Fruit fly (Drosophila melanogaster): ENCODE results near the gene CG31055.
A peak's percentile ranks its signal among the peaks of the same experiment; 100 is the strongest.

DNA sequence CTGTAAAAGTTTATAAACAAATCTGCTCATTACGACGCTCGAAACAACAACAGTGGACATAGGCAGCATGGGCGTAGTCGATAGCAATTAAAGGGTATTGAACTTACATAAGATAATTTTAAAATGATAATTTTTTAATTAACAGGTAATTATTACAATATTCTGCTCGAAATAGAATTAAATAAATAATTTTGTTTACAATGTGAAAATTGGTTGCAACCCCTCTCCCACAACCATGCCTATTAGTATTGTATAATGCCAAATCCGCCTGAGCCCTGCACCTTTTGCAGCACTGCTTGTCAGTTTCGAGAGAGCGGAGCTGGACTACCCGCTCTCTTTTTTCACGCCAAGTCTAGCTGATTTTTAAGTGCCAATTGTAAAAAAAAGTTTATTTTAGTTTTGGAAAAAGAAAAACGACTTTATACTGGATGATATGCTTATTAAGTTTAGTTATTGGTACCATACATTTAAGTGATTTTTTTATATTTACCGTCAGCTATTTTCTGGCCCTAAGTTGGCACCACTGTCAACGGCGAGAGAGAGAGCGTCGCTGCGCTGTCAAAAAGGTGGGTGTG is 51.8 kb downstream of the CG31055 start, which contains the start of the genes CG5611 and Mtl:
- TF ChIP-seq bbx (GFP tag; IDR thresholded peaks at IDR 0.05; ENCODE audit: partially characterized antibody) (no peak), hkb (optimal IDR thresholded peaks at IDR 0.05) (peak; percentile 73), hkb (GFP tag; IDR thresholded peaks at IDR 0.05) (peak; percentile 100), Adf1 (GFP tag; IDR thresholded peaks at IDR 0.05) (peak; percentile 95), psq (GFP tag; optimal IDR thresholded peaks at IDR 0.05) (peak; percentile 99), NC2α (GFP tag; optimal IDR thresholded peaks at IDR 0.05) (peak; percentile 93), CG8290 (GFP tag; optimal IDR thresholded peaks at IDR 0.05) (peak; percentile 99), CG8290 (tag; optimal IDR thresholded peaks at IDR 0.05) (peak; percentile 97 to 99), bigmax (GFP tag; optimal IDR thresholded peaks at IDR 0.05) (peak; percentile 84), Ravus (GFP tag; IDR thresholded peaks at IDR 0.05) (peak; percentile 99)
